Worm (Caenorhabditis elegans) whole organism, L4 larva: ENCODE measurements around the gene nas-33.

ENCODE experiments used
- F26F4.8 ChIP-seq: fragments of 200-800 bp; sonication (Bioruptor generic); conservative IDR thresholded peaks from 2 replicates; pipeline ENCODE4 v1.3.6; 2022; ENCODE audit warnings: missing genetic modification characterization, missing compliant biosample characterization
- R02D3.7 ChIP-seq: fragments of 150-350 bp; sonication (generic microtip); optimal IDR thresholded peaks from 3 replicates; lab custom pipeline; 2014; ENCODE audit warnings: missing biosample characterization, missing genetic modification characterization
- Y48G9A.11 ChIP-seq: fragments of 200-800 bp; sonication (Bioruptor generic); IDR thresholded peaks from 2 replicates; pipeline ENCODE4 v1.3.6; 2022; ENCODE audit warnings: missing genetic modification reagents, missing genetic modification characterization, missing compliant biosample characterization
- ama-1 ChIP-seq: fragments of 150-350 bp; optimal IDR thresholded peaks from 2 replicates; lab custom pipeline; 2014; ENCODE audit warnings: inconsistent platforms, mixed read lengths
- ceh-44 ChIP-seq: fragments of 200-800 bp; sonication (Bioruptor generic); IDR thresholded peaks from 2 replicates; pipeline ENCODE4 v1.3.6; 2022; ENCODE audit warnings: missing genetic modification reagents, missing genetic modification characterization, missing compliant biosample characterization
- ceh-62 ChIP-seq: sonication (generic microtip); optimal IDR thresholded peaks from 2 replicates; lab custom pipeline; 2017; ENCODE audit warnings: missing biosample characterization, missing genetic modification characterization
- ctbp-1 ChIP-seq: fragments of 200-800 bp; sonication (Bioruptor generic); IDR thresholded peaks from 2 replicates; pipeline ENCODE4 v1.3.6; 2022; ENCODE audit warnings: missing genetic modification reagents, missing genetic modification characterization, missing compliant biosample characterization
- daf-12 ChIP-seq: fragments of 150-350 bp; optimal IDR thresholded peaks from 2 replicates; lab custom pipeline; 2014; ENCODE audit warnings: missing biosample characterization, missing genetic modification reagents, missing genetic modification characterization
- daf-16 ChIP-seq, 3 experiments: sonication (generic microtip); optimal IDR thresholded peaks; 2 replicates each; lab custom pipeline; 2016 to 2017; ENCODE audit warnings: missing genetic modification characterization in 3 of 3, missing genetic modification reagents in 3 of 3, mild to moderate bottlenecking in 2 of 3, missing compliant biosample characterization in 2 of 3, missing biosample characterization in 1 of 3, moderate library complexity in 1 of 3
- dmd-6 ChIP-seq: fragments of 200-800 bp; sonication (Bioruptor generic); IDR thresholded peaks from 2 replicates; pipeline ENCODE4 v1.3.6; 2022; ENCODE audit warnings: missing genetic modification reagents, missing genetic modification characterization, missing compliant biosample characterization
- duxl-1 ChIP-seq: sonication (generic microtip); optimal IDR thresholded peaks from 2 replicates; lab custom pipeline; 2016; ENCODE audit warnings: mild to moderate bottlenecking, missing genetic modification characterization, moderate library complexity, missing compliant biosample characterization; ENCODE audit not compliant: poor library complexity
- dve-1 ChIP-seq: sonication (generic microtip); optimal IDR thresholded peaks from 2 replicates; lab custom pipeline; 2017; ENCODE audit warnings: antibody characterized with exemption, mild to moderate bottlenecking, missing genetic modification characterization, missing compliant biosample characterization; ENCODE audit not compliant: insufficient read depth
- egl-27 ChIP-seq: sonication (generic microtip); optimal IDR thresholded peaks from 3 replicates; lab custom pipeline; 2017; ENCODE audit warnings: missing biosample characterization, missing genetic modification reagents, missing genetic modification characterization
- fkh-10 ChIP-seq: fragments of 150-350 bp; optimal IDR thresholded peaks from 2 replicates; lab custom pipeline; 2014; ENCODE audit warnings: missing biosample characterization, missing genetic modification reagents, missing genetic modification characterization
- hlh-11 ChIP-seq: fragments of 200-800 bp; sonication (Bioruptor generic); optimal IDR thresholded peaks from 2 replicates; lab custom pipeline; 2018; ENCODE audit warnings: mild to moderate bottlenecking, missing genetic modification characterization, missing compliant biosample characterization
- lim-7 ChIP-seq: fragments of 200-800 bp; sonication (Bioruptor generic); IDR thresholded peaks from 2 replicates; pipeline ENCODE4 v1.3.6; 2022; ENCODE audit warnings: missing genetic modification characterization, missing compliant biosample characterization
- lin-15B ChIP-seq: fragments of 150-350 bp; sonication (generic microtip); optimal IDR thresholded peaks from 3 replicates; lab custom pipeline; 2014; ENCODE audit warnings: missing biosample characterization, missing genetic modification characterization
- lin-29 ChIP-seq: fragments of 200-800 bp; sonication (Bioruptor generic); IDR thresholded peaks from 2 replicates; pipeline ENCODE4 v1.3.6; 2022; ENCODE audit warnings: missing genetic modification reagents, missing genetic modification characterization, missing compliant biosample characterization
- lir-3 ChIP-seq: sonication (generic microtip); optimal IDR thresholded peaks from 2 replicates; lab custom pipeline; 2016; ENCODE audit warnings: mild to moderate bottlenecking, missing genetic modification characterization, missing compliant biosample characterization
- lsy-2 ChIP-seq, 2 experiments: fragments of 150-350 bp in 1 of 2; sonication (generic microtip) in 1 of 2; optimal IDR thresholded peaks; 2 replicates each; lab custom pipeline; 2014 to 2017; ENCODE audit warnings: missing biosample characterization in 2 of 2, missing genetic modification characterization in 2 of 2
- madf-5 ChIP-seq, 2 experiments: fragments of 200-800 bp; sonication (Bioruptor generic); IDR thresholded peaks; 2 replicates each; pipeline ENCODE4 v1.3.6; 2022; ENCODE audit warnings: missing compliant biosample characterization in 2 of 2, missing genetic modification characterization in 2 of 2
- mdt-29 ChIP-seq: fragments of 200-800 bp; sonication (Bioruptor generic); IDR thresholded peaks from 2 replicates; pipeline ENCODE4 v1.3.6; 2022; ENCODE audit warnings: missing genetic modification reagents, missing genetic modification characterization, missing compliant biosample characterization
- mep-1 ChIP-seq: fragments of 150-350 bp; sonication (generic microtip); optimal IDR thresholded peaks from 3 replicates; lab custom pipeline; 2014; ENCODE audit warnings: missing biosample characterization, missing genetic modification characterization
- mes-2 ChIP-seq: sonication (generic microtip); optimal IDR thresholded peaks from 2 replicates; lab custom pipeline; 2016; ENCODE audit warnings: missing genotype, mild to moderate bottlenecking, missing genetic modification characterization, missing compliant biosample characterization; ENCODE audit not compliant: poor library complexity, severe bottlenecking
- mxl-2 ChIP-seq: fragments of 200-800 bp; sonication (Bioruptor generic); conservative IDR thresholded peaks from 2 replicates; pipeline ENCODE4 v1.3.6; 2022; ENCODE audit warnings: missing genetic modification reagents, missing genetic modification characterization, missing compliant biosample characterization
- nhr-11 ChIP-seq: fragments of 150-350 bp; optimal IDR thresholded peaks from 2 replicates; lab custom pipeline; 2014; ENCODE audit warnings: missing biosample characterization, missing genetic modification characterization
- nhr-237 ChIP-seq: sonication (generic microtip); optimal IDR thresholded peaks from 2 replicates; lab custom pipeline; 2017; ENCODE audit warnings: missing biosample characterization, missing genetic modification characterization
- nhr-42 ChIP-seq: fragments of 200-800 bp; sonication (Bioruptor generic); IDR thresholded peaks from 2 replicates; pipeline ENCODE4 v1.3.6; 2022; ENCODE audit warnings: missing genetic modification characterization, missing compliant biosample characterization
- nhr-48 ChIP-seq: sonication (generic microtip); optimal IDR thresholded peaks from 2 replicates; lab custom pipeline; 2016; ENCODE audit warnings: mild to moderate bottlenecking, missing genetic modification characterization, missing compliant biosample characterization
- nhr-76 ChIP-seq: fragments of 150-350 bp; optimal IDR thresholded peaks from 2 replicates; lab custom pipeline; 2014; ENCODE audit warnings: missing biosample characterization, missing genetic modification characterization
- pha-4 ChIP-seq, 2 experiments: fragments of 150-350 bp in 1 of 2; fragments of 200-800 bp in 1 of 2; sonication (Bioruptor generic) in 1 of 2; IDR thresholded peaks in 1 of 2; optimal IDR thresholded peaks in 1 of 2; 2 replicates each; pipeline versions ENCODE4 v1.3.6 to Lab custom; 2014 to 2022; ENCODE audit warnings: missing genetic modification characterization in 2 of 2, missing genetic modification reagents in 2 of 2, missing biosample characterization in 1 of 2, missing compliant biosample characterization in 1 of 2
- pqm-1 ChIP-seq: sonication (generic microtip); optimal IDR thresholded peaks from 2 replicates; lab custom pipeline; 2017; ENCODE audit warnings: missing biosample characterization, missing genetic modification characterization
- sdz-12 ChIP-seq: fragments of 200-800 bp; sonication (Bioruptor generic); optimal IDR thresholded peaks from 2 replicates; lab custom pipeline; 2018; ENCODE audit warnings: mild to moderate bottlenecking, missing genetic modification characterization, missing compliant biosample characterization
- set-16 ChIP-seq: fragments of 200-800 bp; sonication (Bioruptor generic); IDR thresholded peaks from 2 replicates; pipeline ENCODE4 v1.3.6; 2022; ENCODE audit warnings: missing genetic modification reagents, missing genetic modification characterization, missing compliant biosample characterization
- snpc-4 ChIP-seq: fragments of 150-350 bp; optimal IDR thresholded peaks from 2 replicates; lab custom pipeline; 2014; ENCODE audit warnings: missing biosample characterization, missing genetic modification characterization
- zfp-2 ChIP-seq: sonication (generic microtip); optimal IDR thresholded peaks from 2 replicates; lab custom pipeline; 2016; ENCODE audit warnings: mild to moderate bottlenecking, missing genetic modification characterization, missing compliant biosample characterization
- ztf-7 ChIP-seq: fragments of 150-350 bp; optimal IDR thresholded peaks from 2 replicates; lab custom pipeline; 2014; ENCODE audit warnings: missing biosample characterization, missing genetic modification characterization

Gene nas-33

DNA sequence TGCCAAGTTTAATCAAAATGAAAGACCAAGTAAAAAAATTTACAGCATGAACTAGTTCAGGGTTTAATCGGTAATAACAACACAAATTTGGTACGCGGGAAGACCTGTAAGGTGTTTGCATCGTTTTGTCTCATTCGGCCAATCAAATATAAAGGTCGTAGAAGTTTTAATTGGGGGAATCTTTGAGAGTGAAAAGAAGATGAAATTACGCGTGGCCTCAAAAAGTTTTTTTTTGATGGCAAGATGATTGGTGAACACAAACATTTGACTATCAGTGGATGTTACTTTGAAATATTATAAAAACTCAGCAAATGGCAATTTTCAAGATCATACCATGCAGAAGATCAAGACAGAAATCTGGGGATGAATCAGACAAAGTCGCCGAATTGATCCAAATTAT lies at the start of gene nas-33:
Gene nas-33, minus strand, starts transcription at position 101 of the 400 bp plus-strand sequence.
- TF ChIP-seq madf-5 (GFP tag; IDR thresholded peaks at IDR 0.05; lab: Robert Waterston, UW), result no peak
- no peak for TF ChIP-seq lim-7 (GFP tag; lab: Robert Waterston, UW)
- TF ChIP-seq F26F4.8 (GFP tag; lab: Robert Waterston, UW), result no peak
- TF ChIP-seq duxl-1 (tag; lab: Kevin White, UChicago), result no peak
- TF ChIP-seq, all 104 proteins: peak for 0

DNA sequence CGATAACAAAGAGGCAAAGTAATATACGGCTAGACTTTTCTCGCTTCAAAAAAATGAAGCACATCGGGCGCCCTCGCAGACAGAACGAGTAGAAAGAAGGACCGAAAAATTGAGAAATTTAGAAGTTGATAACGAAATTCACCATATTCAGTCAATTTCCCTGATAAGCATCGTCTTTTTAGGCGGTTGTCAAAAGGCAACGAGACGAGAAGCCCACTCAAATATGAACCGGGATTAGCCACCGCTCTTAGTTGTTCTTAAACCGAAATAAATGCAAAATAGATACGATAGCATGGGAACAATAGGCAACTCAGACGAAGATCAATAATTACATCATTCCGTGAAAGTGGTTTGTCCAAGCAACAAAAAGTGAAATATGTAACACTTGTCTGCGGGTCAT lies 48.1 kb upstream of the nas-33 start:
- TF ChIP-seq nhr-237 (tag; lab: Kevin White, UChicago), result no peak
- TF ChIP-seq nhr-76 (tag; lab: Kevin White, UChicago), result no peak
- no peak for TF ChIP-seq snpc-4 (tag; lab: Kevin White, UChicago)
- no peak for TF ChIP-seq R02D3.7 (tag; lab: Kevin White, UChicago)
- TF ChIP-seq mes-2 (tag; lab: Kevin White, UChicago), result no peak
- TF ChIP-seq daf-16 (GFP tag; optimal IDR thresholded peaks at IDR 0.05; lab: Kevin White, UChicago), result no peak
- peak; percentile 48 for TF ChIP-seq daf-16 (tag; optimal IDR thresholded peaks at IDR 0.05; lab: Kevin White, UChicago)
- TF ChIP-seq ztf-7 (tag; lab: Kevin White, UChicago), result peak; percentile 15
- TF ChIP-seq mxl-2 (GFP tag; lab: Robert Waterston, UW), result no peak
- TF ChIP-seq zfp-2 (tag; lab: Kevin White, UChicago), result no peak
- TF ChIP-seq lsy-2 (tag; optimal IDR thresholded peaks at IDR 0.05; lab: Kevin White, UChicago), result no peak
- peak; percentile 59 for TF ChIP-seq pqm-1 (tag; lab: Kevin White, UChicago)
- TF ChIP-seq lin-29 (GFP tag; lab: Robert Waterston, UW), result no peak
- TF ChIP-seq daf-12, result no peak
- TF ChIP-seq ama-1 (lab: Kevin White, UChicago), result no peak
- no peak for TF ChIP-seq sdz-12 (GFP tag; lab: Kevin White, UChicago)
- no peak for TF ChIP-seq nhr-11 (tag; lab: Kevin White, UChicago)
- no peak for TF ChIP-seq dmd-6 (GFP tag; lab: Robert Waterston, UW)
- TF ChIP-seq pha-4 (GFP tag; IDR thresholded peaks at IDR 0.05; lab: Robert Waterston, UW), result no peak
- TF ChIP-seq pha-4 (tag; optimal IDR thresholded peaks at IDR 0.05; lab: Kevin White, UChicago), result no peak
- TF ChIP-seq mdt-29 (GFP tag; lab: Robert Waterston, UW), result no peak
- no peak for TF ChIP-seq ceh-44 (GFP tag; lab: Robert Waterston, UW)
- TF ChIP-seq hlh-11, result no peak
- TF ChIP-seq Y48G9A.11 (GFP tag; lab: Robert Waterston, UW), result no peak
- TF ChIP-seq nhr-48 (tag; lab: Kevin White, UChicago), result no peak
- TF ChIP-seq nhr-42, result no peak
- no peak for TF ChIP-seq fkh-10 (GFP tag; lab: Kevin White, UChicago)
- TF ChIP-seq ceh-62 (tag; lab: Kevin White, UChicago), result no peak
- TF ChIP-seq set-16 (GFP tag; lab: Robert Waterston, UW), result no peak
- peak; percentile 57 for TF ChIP-seq dve-1 (tag; lab: Kevin White, UChicago)
- no peak for TF ChIP-seq lir-3 (tag; lab: Kevin White, UChicago)
- TF ChIP-seq duxl-1 (tag; lab: Kevin White, UChicago), result no peak
- TF ChIP-seq egl-27 (tag; lab: Kevin White, UChicago), result no peak
- no peak for TF ChIP-seq lin-15B (tag; lab: Kevin White, UChicago)

DNA sequence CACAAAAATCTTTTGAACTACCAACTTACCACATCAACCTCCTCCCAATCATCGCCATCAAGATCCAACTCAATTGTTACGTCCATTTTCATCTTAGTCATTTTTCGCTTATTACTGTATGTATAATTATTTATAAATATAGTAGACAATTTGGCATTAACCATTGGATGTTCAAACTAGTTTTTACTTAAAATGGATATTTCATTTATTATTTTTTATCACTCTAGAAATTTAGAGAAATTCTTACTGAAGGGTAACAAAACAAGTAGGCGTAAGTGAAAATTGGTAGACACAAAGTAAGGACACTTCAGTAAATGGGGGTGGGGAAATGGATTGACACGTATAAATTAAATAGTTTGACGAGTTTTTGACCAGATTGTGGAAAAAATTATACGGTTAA lies 44.7 kb upstream of the nas-33 start, which contains the start of gene actl-1:
Gene actl-1, minus strand, starts transcription at position 101 of the 400 bp plus-strand sequence.
- TF ChIP-seq ctbp-1 (GFP tag; lab: Robert Waterston, UW) (no peak), mep-1 (no peak), daf-16 (GFP tag; optimal IDR thresholded peaks at IDR 0.05; lab: Kevin White, UChicago) (no peak), daf-16 (tag; optimal IDR thresholded peaks at IDR 0.05; lab: Kevin White, UChicago) (no peak), mdt-29 (GFP tag; lab: Robert Waterston, UW) (no peak)
